Worm (Caenorhabditis elegans): ENCODE data around the gene R05F9.9.
A peak's percentile ranks its signal among the peaks of the same experiment; 100 is the strongest.

The R05F9.9 gene

DNA sequence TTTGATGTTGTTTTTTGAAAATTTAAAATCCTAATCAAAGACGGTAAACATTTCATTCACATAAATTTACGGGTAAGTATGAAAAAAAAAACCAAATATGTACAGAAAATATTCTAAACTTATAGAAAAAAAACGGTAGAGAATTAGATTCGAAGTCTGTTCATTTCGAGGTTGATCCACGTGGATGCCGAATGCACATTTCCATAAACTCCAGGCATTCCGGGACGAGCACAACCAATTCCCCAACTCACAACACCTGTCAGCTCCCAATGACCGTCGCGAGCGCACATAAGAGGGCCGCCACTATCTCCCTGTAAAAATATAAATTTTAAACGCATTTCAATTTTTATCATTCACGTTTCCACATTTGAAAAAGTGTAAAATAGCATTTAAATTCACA lies 46.2 kb upstream of the R05F9.9 start:
- TF ChIP-seq unc-86 (tag; optimal IDR thresholded peaks at IDR 0.05): no peak
- TF ChIP-seq elt-2 (tag; optimal IDR thresholded peaks at IDR 0.05): peak; percentile 7
- no peak for TF ChIP-seq unc-130 (tag; optimal IDR thresholded peaks at IDR 0.05)
- TF ChIP-seq jun-1 (tag; optimal IDR thresholded peaks at IDR 0.05): no peak
- TF ChIP-seq nhr-85 (tag): peak; percentile 59
- no peak for TF ChIP-seq pag-3 (tag; optimal IDR thresholded peaks at IDR 0.05; ENCODE audit: borderline replicate concordance, insufficient read depth)
- no peak for TF ChIP-seq C16A3.4 (tag; optimal IDR thresholded peaks at IDR 0.05)

ce11 chrII:4946775-4947174 lies 44.9 kb upstream of the R05F9.9 start:
- peak in 1 of 2 experiments; percentile 41 for TF ChIP-seq lsy-2 (tag; optimal IDR thresholded peaks at IDR 0.05)
- peak in 2 of 3 experiments; percentile 39 to 40 for TF ChIP-seq dpl-1 (GFP tag; optimal IDR thresholded peaks at IDR 0.05)
- TF ChIP-seq F16B12.6 (tag; optimal IDR thresholded peaks at IDR 0.05): peak; percentile 84
- TF ChIP-seq elt-2 (tag; optimal IDR thresholded peaks at IDR 0.05): no peak
- peak; percentile 6 for TF ChIP-seq nhr-71 (tag; optimal IDR thresholded peaks at IDR 0.05)
- peak; percentile 40 for TF ChIP-seq snu-23 (GFP tag; optimal IDR thresholded peaks at IDR 0.05)
- peak; percentile 23 to 37 for TF ChIP-seq lin-35 (GFP tag; optimal IDR thresholded peaks at IDR 0.05)
- peak; percentile 38 for TF ChIP-seq mep-1 (tag; optimal IDR thresholded peaks at IDR 0.05)
- no peak for TF ChIP-seq nhr-20 (tag; optimal IDR thresholded peaks at IDR 0.05)
- TF ChIP-seq efl-1 (optimal IDR thresholded peaks at IDR 0.05): peak; percentile 31 to 43
- TF ChIP-seq efl-1 (GFP tag; optimal IDR thresholded peaks at IDR 0.05 in 1 of 2): peak; percentile 49 to 88
- TF ChIP-seq mef-2 (tag; optimal IDR thresholded peaks at IDR 0.05): no peak
- peak; percentile 16 for TF ChIP-seq skn-1 (tag; optimal IDR thresholded peaks at IDR 0.05)
- TF ChIP-seq ceh-8 (GFP tag; optimal IDR thresholded peaks at IDR 0.05): no peak
- peak; percentile 12 for TF ChIP-seq rnt-1 (tag; optimal IDR thresholded peaks at IDR 0.05)

ce11 chrII:4945695-4946094 lies 43.8 kb upstream of the R05F9.9 start, which contains the start of the genes gldi-11 and ZK546.2:
gldi-11 (minus strand) TSS chrII:4945789.
ZK546.2 (plus strand) TSS chrII:4946027.
- TF ChIP-seq dsc-1 (tag; optimal IDR thresholded peaks at IDR 0.05): no peak
- TF ChIP-seq elt-2 (tag; optimal IDR thresholded peaks at IDR 0.05): peak; percentile 1
- TF ChIP-seq F16B12.6 (tag; optimal IDR thresholded peaks at IDR 0.05): peak; percentile 11
- peak in 1 of 2 experiments; percentile 31 for TF ChIP-seq lin-35 (GFP tag; optimal IDR thresholded peaks at IDR 0.05)
- TF ChIP-seq skn-1 (tag; optimal IDR thresholded peaks at IDR 0.05): peak; percentile 5
- TF ChIP-seq nhr-90 (tag; optimal IDR thresholded peaks at IDR 0.05; ENCODE audit: poor library complexity): peak; percentile 1
- peak in 1 of 2 experiments; percentile 46 for TF ChIP-seq lsy-2 (tag; optimal IDR thresholded peaks at IDR 0.05)
- no peak for TF ChIP-seq efl-1 (optimal IDR thresholded peaks at IDR 0.05)
- TF ChIP-seq efl-1 (GFP tag; optimal IDR thresholded peaks at IDR 0.05 in 1 of 2): peak in 1 of 2 experiments; percentile 89
- TF ChIP-seq tbx-2 (tag; optimal IDR thresholded peaks at IDR 0.05): no peak
- TF ChIP-seq dpl-1 (GFP tag; optimal IDR thresholded peaks at IDR 0.05): peak in 1 of 3 experiments; percentile 14

DNA sequence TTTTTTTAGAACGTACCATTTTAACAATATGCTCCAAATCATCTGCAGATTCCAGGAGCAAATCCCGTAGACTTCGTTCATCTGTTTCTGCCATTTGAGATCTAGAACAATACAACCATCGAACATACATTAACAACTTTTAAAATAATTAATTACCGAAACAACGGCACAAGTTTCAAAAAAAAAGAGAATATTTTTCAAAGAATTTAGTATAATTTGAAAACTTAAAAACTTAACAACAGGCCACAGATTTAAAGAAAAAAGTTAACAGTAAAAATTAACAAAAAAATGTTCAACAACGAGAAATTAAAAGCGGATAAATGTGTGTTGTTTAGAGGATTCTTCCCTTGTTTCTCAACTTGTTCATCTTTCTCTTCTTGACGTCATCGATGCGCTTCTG lies 41.9 kb upstream of the R05F9.9 start, which contains the start of gene mdt-4:
Gene mdt-4, minus strand, starts transcription at position 101 of the 400 bp plus-strand sequence.
- TF ChIP-seq hlh-4 (tag; optimal IDR thresholded peaks at IDR 0.05): no peak
- no peak for TF ChIP-seq nhr-90 (tag; optimal IDR thresholded peaks at IDR 0.05; ENCODE audit: poor library complexity)
- no peak for TF ChIP-seq ama-1 (optimal IDR thresholded peaks at IDR 0.05)
- TF ChIP-seq ces-1 (GFP tag; optimal IDR thresholded peaks at IDR 0.05): no peak
- no peak for TF ChIP-seq swsn-7 (tag; optimal IDR thresholded peaks at IDR 0.05)
- no peak for TF ChIP-seq mab-9 (GFP tag; IDR thresholded peaks at IDR 0.05)
- no peak for TF ChIP-seq nhr-85 (tag)
- TF ChIP-seq unc-62 (GFP tag; optimal IDR thresholded peaks at IDR 0.05): no peak
- no peak for TF ChIP-seq unc-86 (tag; optimal IDR thresholded peaks at IDR 0.05)
- TF ChIP-seq nhr-20 (tag; optimal IDR thresholded peaks at IDR 0.05): no peak
- TF ChIP-seq mep-1 (tag; optimal IDR thresholded peaks at IDR 0.05): no peak
- TF ChIP-seq lin-15B (tag; optimal IDR thresholded peaks at IDR 0.05): no peak
- no peak for TF ChIP-seq sup-37 (GFP tag; optimal IDR thresholded peaks at IDR 0.05)
- TF ChIP-seq ceh-8 (GFP tag; optimal IDR thresholded peaks at IDR 0.05): no peak
- no peak for TF ChIP-seq nhr-237 (tag; optimal IDR thresholded peaks at IDR 0.05)
- TF ChIP-seq alr-1 (tag; optimal IDR thresholded peaks at IDR 0.05; ENCODE audit: borderline replicate concordance): no peak
- no peak for TF ChIP-seq unc-130 (tag; optimal IDR thresholded peaks at IDR 0.05)
- TF ChIP-seq tlp-1 (tag; optimal IDR thresholded peaks at IDR 0.05): no peak

Measured in whole organism, L1 larva.